Worm (Caenorhabditis elegans) whole organism, L4 larva: ENCODE results near the gene W07G4.5.

ENCODE experiments used
- Y75B8A.6 ChIP-seq: fragments of 200-800 bp; sonication (Bioruptor generic); IDR thresholded peaks from 2 replicates; pipeline ENCODE4 v1.3.6; 2022; ENCODE audit warnings: missing genetic modification reagents, missing genetic modification characterization, missing compliant biosample characterization
- ZK546.5 ChIP-seq, 2 experiments: sonication (generic microtip); optimal IDR thresholded peaks; 2 replicates each; lab custom pipeline; 2017; ENCODE audit warnings: missing biosample characterization in 2 of 2, missing genetic modification characterization in 2 of 2
- ceh-28 ChIP-seq: fragments of 150-350 bp; optimal IDR thresholded peaks from 2 replicates; lab custom pipeline; 2014; ENCODE audit warnings: missing biosample characterization, missing genetic modification reagents, missing genetic modification characterization
- dpl-1 ChIP-seq: fragments of 150-350 bp; optimal IDR thresholded peaks from 2 replicates; lab custom pipeline; 2014; ENCODE audit warnings: missing biosample characterization, missing genetic modification reagents, missing genetic modification characterization
- fkh-10 ChIP-seq: fragments of 150-350 bp; optimal IDR thresholded peaks from 2 replicates; lab custom pipeline; 2014; ENCODE audit warnings: missing biosample characterization, missing genetic modification reagents, missing genetic modification characterization
- hlh-30 ChIP-seq: sonication (generic microtip); optimal IDR thresholded peaks from 2 replicates; lab custom pipeline; 2017; ENCODE audit warnings: antibody characterized with exemption, mild to moderate bottlenecking, missing genetic modification characterization, missing compliant biosample characterization; ENCODE audit not compliant: insufficient read depth
- mdl-1 ChIP-seq, 2 experiments: fragments of 150-350 bp in 1 of 2; sonication (generic microtip) in 1 of 2; optimal IDR thresholded peaks; 2 replicates each; lab custom pipeline; 2014 to 2017; ENCODE audit warnings: missing biosample characterization in 2 of 2, missing genetic modification characterization in 2 of 2
- nhr-10 ChIP-seq: fragments of 150-350 bp; optimal IDR thresholded peaks from 2 replicates; lab custom pipeline; 2014; ENCODE audit warnings: missing biosample characterization, missing genetic modification characterization
- nhr-76 ChIP-seq: fragments of 150-350 bp; optimal IDR thresholded peaks from 2 replicates; lab custom pipeline; 2014; ENCODE audit warnings: missing biosample characterization, missing genetic modification characterization
- unc-62 ChIP-seq, 3 experiments: fragments of 150-350 bp in 1 of 3; sonication (generic microtip); optimal IDR thresholded peaks in 2 of 3; peaks in 1 of 3; 1 replicate in 1 of 3; 2 replicates in 2 of 3; lab custom pipeline; 2014 to 2017; ENCODE audit warnings: missing biosample characterization in 3 of 3, missing genetic modification characterization in 3 of 3, missing genetic modification reagents in 3 of 3, missing genotype in 1 of 3
- zag-1 ChIP-seq: fragments of 150-350 bp; optimal IDR thresholded peaks from 2 replicates; lab custom pipeline; 2014; ENCODE audit warnings: missing biosample characterization, missing genetic modification characterization

DNA sequence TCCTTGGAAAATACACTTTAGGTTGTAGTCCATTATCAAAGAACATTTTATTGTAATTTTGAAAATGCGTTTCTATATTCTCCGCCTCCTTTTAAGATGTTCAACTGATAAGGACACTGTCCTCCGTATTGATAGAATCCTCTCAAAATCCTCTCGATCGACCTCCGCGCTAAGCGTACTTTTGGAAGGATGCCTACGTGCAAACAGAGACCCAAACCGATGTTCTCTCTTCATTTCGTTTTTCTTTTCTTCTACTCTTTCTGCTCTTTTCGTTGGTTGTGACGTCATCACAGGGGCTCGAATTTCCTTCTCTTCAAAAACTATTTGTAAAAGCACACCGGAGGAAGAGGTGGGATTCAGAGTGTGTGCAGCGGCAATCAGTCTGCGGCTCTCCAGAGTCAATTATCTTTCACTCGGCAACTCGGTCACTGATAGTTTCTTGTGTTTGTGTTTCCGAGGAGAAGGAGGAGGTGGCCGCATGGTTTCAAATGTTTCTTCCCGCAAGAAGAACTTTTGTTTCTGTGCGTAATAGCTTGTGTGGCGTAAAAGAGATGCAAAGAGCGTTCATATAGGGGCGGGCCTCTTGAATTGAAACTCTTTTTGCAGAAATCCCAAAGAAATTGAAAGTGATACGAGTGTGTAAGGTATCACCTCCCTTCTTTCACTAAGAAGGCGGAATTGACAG, 34.8 kb downstream of the W07G4.5 start, which contains the start of gene C34B4.2:
- TF ChIP-seq unc-62 (GFP tag; optimal IDR thresholded peaks at IDR 0.05 in 1 of 2; lab: Kevin White, UChicago) (peak in 1 of 2 experiments; percentile 93), unc-62 (tag; optimal IDR thresholded peaks at IDR 0.05; lab: Kevin White, UChicago) (no peak), ZK546.5 (tag; optimal IDR thresholded peaks at IDR 0.05; lab: Kevin White, UChicago) (no peak), nhr-76 (tag; lab: Kevin White, UChicago) (no peak), zag-1 (tag; lab: Kevin White, UChicago) (no peak), ceh-28 (tag; lab: Kevin White, UChicago) (no peak), hlh-30 (tag; lab: Kevin White, UChicago) (peak; percentile 3), Y75B8A.6 (GFP tag; lab: Robert Waterston, UW) (no peak), dpl-1 (no peak), fkh-10 (GFP tag; lab: Kevin White, UChicago) (no peak), mdl-1 (tag; optimal IDR thresholded peaks at IDR 0.05; lab: Kevin White, UChicago) (peak in 1 of 2 experiments; percentile 66), nhr-10 (tag; lab: Kevin White, UChicago) (no peak)
